Worm (Caenorhabditis elegans) whole organism, midembryonic: ENCODE results near the gene T01B4.3.

Source experiments
- cog-1 ChIP-seq: sonication (generic microtip); optimal IDR thresholded peaks from 2 replicates; lab custom pipeline; 2016; ENCODE audit warnings: missing genetic modification characterization, missing compliant biosample characterization
- klf-2 ChIP-seq: fragments of 200-800 bp; sonication (Bioruptor generic); conservative IDR thresholded peaks from 2 replicates; pipeline ENCODE4 v1.3.6; 2022; ENCODE audit warnings: missing genetic modification reagents, missing genetic modification characterization, missing compliant biosample characterization
- med-1 ChIP-seq: sonication (generic microtip); optimal IDR thresholded peaks from 2 replicates; lab custom pipeline; 2017; ENCODE audit warnings: missing genetic modification characterization, mild to moderate bottlenecking, missing compliant biosample characterization, antibody characterized with exemption, missing genetic modification reagents; ENCODE audit not compliant: insufficient read depth
- tab-1 ChIP-seq: fragments of 200-800 bp; sonication (Bioruptor generic); IDR thresholded peaks from 2 replicates; pipeline ENCODE4 v1.3.6; 2022; ENCODE audit warnings: missing genetic modification characterization, missing compliant biosample characterization
- ztf-29 ChIP-seq: fragments of 200-800 bp; sonication (Bioruptor generic); IDR thresholded peaks from 2 replicates; pipeline ENCODE4 v1.3.6; 2022; ENCODE audit warnings: missing genetic modification reagents, missing genetic modification characterization, missing compliant biosample characterization

DNA sequence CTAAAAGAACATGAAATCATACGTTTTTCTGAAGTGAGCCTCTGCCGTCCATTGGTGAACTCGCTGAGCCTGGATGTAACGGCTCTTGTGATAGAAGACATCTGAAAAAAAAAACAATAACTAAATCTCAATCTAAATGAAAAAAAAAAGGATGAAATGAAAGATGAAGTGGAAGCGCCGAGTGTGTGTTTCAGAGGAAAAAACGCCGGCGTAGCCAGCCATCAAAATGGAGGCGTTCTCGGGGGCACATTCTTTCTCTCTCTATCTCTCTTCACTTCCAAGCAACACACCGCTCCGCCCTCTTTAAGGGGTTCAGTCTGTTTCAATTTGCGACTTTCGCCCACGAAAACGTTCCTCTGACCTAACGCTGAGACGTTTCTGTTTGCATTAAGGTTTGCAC lies at the start of gene T01B4.3:
- TF ChIP-seq klf-2 (GFP tag; lab: Robert Waterston, UW): no peak
- no peak for TF ChIP-seq cog-1 (tag; lab: Kevin White, UChicago)
- TF ChIP-seq tab-1 (GFP tag; lab: Robert Waterston, UW): no peak
- no peak for TF ChIP-seq ztf-29
- no peak for TF ChIP-seq med-1 (GFP tag; lab: Kevin White, UChicago)
